Worm (Caenorhabditis elegans) whole organism, midembryonic: ENCODE data around the gene fipr-16.

Experiments
- T22C8.4 ChIP-seq: fragments of 200-800 bp; sonication (Bioruptor generic); IDR thresholded peaks from 2 replicates; pipeline ENCODE4 v1.3.6; 2022; ENCODE audit warnings: missing genetic modification characterization, missing compliant biosample characterization
- cog-1 ChIP-seq: sonication (generic microtip); optimal IDR thresholded peaks from 2 replicates; lab custom pipeline; 2016; ENCODE audit warnings: missing genetic modification characterization, missing compliant biosample characterization
- flt-1 ChIP-seq: fragments of 200-800 bp; sonication (Bioruptor generic); IDR thresholded peaks from 2 replicates; pipeline ENCODE4 v1.3.6; 2022; ENCODE audit warnings: missing genetic modification characterization, missing compliant biosample characterization
- klf-2 ChIP-seq: fragments of 200-800 bp; sonication (Bioruptor generic); conservative IDR thresholded peaks from 2 replicates; pipeline ENCODE4 v1.3.6; 2022; ENCODE audit warnings: missing genetic modification reagents, missing genetic modification characterization, missing compliant biosample characterization
- med-1 ChIP-seq: sonication (generic microtip); optimal IDR thresholded peaks from 2 replicates; lab custom pipeline; 2017; ENCODE audit warnings: missing genetic modification characterization, mild to moderate bottlenecking, missing compliant biosample characterization, antibody characterized with exemption, missing genetic modification reagents; ENCODE audit not compliant: insufficient read depth
- ref-1 ChIP-seq: fragments of 200-800 bp; sonication (Bioruptor generic); conservative IDR thresholded peaks from 2 replicates; pipeline ENCODE4 v1.3.6; 2022; ENCODE audit warnings: missing genetic modification reagents, missing genetic modification characterization, missing compliant biosample characterization
- tab-1 ChIP-seq: fragments of 200-800 bp; sonication (Bioruptor generic); IDR thresholded peaks from 2 replicates; pipeline ENCODE4 v1.3.6; 2022; ENCODE audit warnings: missing genetic modification characterization, missing compliant biosample characterization
- ztf-23 ChIP-seq: fragments of 200-800 bp; sonication (Bioruptor generic); IDR thresholded peaks from 2 replicates; pipeline ENCODE4 v1.3.6; 2022; ENCODE audit warnings: missing genetic modification reagents, missing genetic modification characterization, missing compliant biosample characterization
- ztf-29 ChIP-seq: fragments of 200-800 bp; sonication (Bioruptor generic); IDR thresholded peaks from 2 replicates; pipeline ENCODE4 v1.3.6; 2022; ENCODE audit warnings: missing genetic modification reagents, missing genetic modification characterization, missing compliant biosample characterization

ce11 chrIII:8616587-8616986 lies 25.8 kb upstream of the fipr-16 start, which contains the start of gene C06E1.11:
- TF ChIP-seq flt-1 (GFP tag; lab: Robert Waterston, UW) (no peak), T22C8.4 (no peak), cog-1 (tag; lab: Kevin White, UChicago) (no peak), ztf-23 (no peak), ref-1 (GFP tag; lab: Robert Waterston, UW) (no peak), klf-2 (GFP tag; lab: Robert Waterston, UW) (no peak), ztf-29 (GFP tag; lab: Robert Waterston, UW) (no peak), med-1 (no peak), tab-1 (GFP tag; lab: Robert Waterston, UW) (no peak)
